Fruit fly (Drosophila melanogaster) whole organism, prepupa: Measurements from ENCODE around the gene CG34316.

Experiments
- Blimp-1 ChIP-seq: fragments of 200-800 bp; sonication (Bioruptor generic); optimal IDR thresholded peaks from 3 replicates; lab custom pipeline; 2017; ENCODE audit warnings: missing biosample characterization, missing genetic modification characterization, mild to moderate bottlenecking, moderate library complexity, missing genetic modification reagents
- CG10631 ChIP-seq: fragments of 200-800 bp; sonication (Bioruptor generic); optimal IDR thresholded peaks from 2 replicates; lab custom pipeline; 2016; ENCODE audit warnings: missing biosample characterization, missing genetic modification characterization
- CG11294 ChIP-seq: fragments of 200-800 bp; sonication (Bioruptor generic); IDR thresholded peaks from 2 replicates; pipeline ENCODE4 v1.3.6; 2022; ENCODE audit warnings: missing biosample characterization, missing genetic modification characterization
- CG11762 ChIP-seq: fragments of 200-800 bp; sonication (Bioruptor generic); optimal IDR thresholded peaks from 3 replicates; lab custom pipeline; 2016; ENCODE audit warnings: missing biosample characterization, missing genetic modification characterization; ENCODE audit not compliant: insufficient read depth
- CG11902 ChIP-seq: fragments of 200-800 bp; sonication (Bioruptor generic); optimal IDR thresholded peaks from 3 replicates; lab custom pipeline; 2016; ENCODE audit warnings: missing biosample characterization, missing genetic modification characterization
- CG15336 ChIP-seq: fragments of 200-800 bp; sonication (Bioruptor generic); IDR thresholded peaks from 2 replicates; pipeline ENCODE4 v1.3.6; 2022; ENCODE audit warnings: missing biosample characterization, missing genetic modification characterization
- CG1621 ChIP-seq: fragments of 200-800 bp; sonication (Bioruptor generic); optimal IDR thresholded peaks from 3 replicates; lab custom pipeline; 2018; ENCODE audit warnings: missing biosample characterization, mild to moderate bottlenecking, missing genetic modification characterization
- CG3032 ChIP-seq: fragments of 200-800 bp; optimal IDR thresholded peaks from 2 replicates; lab custom pipeline; 2019; ENCODE audit warnings: missing biosample characterization, mild to moderate bottlenecking, missing genetic modification characterization, moderate library complexity
- CG31627 ChIP-seq: fragments of 200-800 bp; sonication (Bioruptor generic); optimal IDR thresholded peaks from 3 replicates; lab custom pipeline; 2016; ENCODE audit warnings: missing biosample characterization, missing genetic modification characterization
- CG32006 ChIP-seq: fragments of 200-800 bp; sonication (Bioruptor generic); optimal IDR thresholded peaks from 3 replicates; lab custom pipeline; 2017; ENCODE audit warnings: missing biosample characterization, mild to moderate bottlenecking, missing genetic modification characterization
- CG4318 ChIP-seq: fragments of 200-800 bp; sonication (Bioruptor generic); optimal IDR thresholded peaks from 3 replicates; lab custom pipeline; 2017; ENCODE audit warnings: missing biosample characterization, mild to moderate bottlenecking, missing genetic modification characterization
- CG6163 ChIP-seq: fragments of 200-800 bp; sonication (Bioruptor generic); IDR thresholded peaks from 3 replicates; pipeline ENCODE4 v1.3.6; 2022; ENCODE audit warnings: missing biosample characterization, missing genetic modification characterization
- CG6276 ChIP-seq: fragments of 200-800 bp; sonication (Bioruptor generic); optimal IDR thresholded peaks from 2 replicates; lab custom pipeline; 2017; ENCODE audit warnings: missing biosample characterization, mild to moderate bottlenecking, missing genetic modification characterization
- CG6792 ChIP-seq: fragments of 200-800 bp; sonication (Bioruptor generic); optimal IDR thresholded peaks from 3 replicates; lab custom pipeline; 2016; ENCODE audit warnings: missing biosample characterization, missing genetic modification characterization
- CG6808 ChIP-seq: fragments of 200-800 bp; sonication (Bioruptor generic); optimal IDR thresholded peaks from 3 replicates; lab custom pipeline; 2017; ENCODE audit warnings: missing biosample characterization, missing genetic modification characterization, mild to moderate bottlenecking, moderate library complexity, missing genetic modification reagents
- CG6854 ChIP-seq: fragments of 200-800 bp; sonication (Bioruptor generic); optimal IDR thresholded peaks from 2 replicates; lab custom pipeline; 2017; ENCODE audit warnings: missing biosample characterization, mild to moderate bottlenecking, missing genetic modification characterization
- CG7368 ChIP-seq: fragments of 200-800 bp; sonication (Bioruptor generic); optimal IDR thresholded peaks from 3 replicates; lab custom pipeline; 2016; ENCODE audit warnings: missing biosample characterization, missing genetic modification characterization
- CG8119 ChIP-seq: fragments of 200-800 bp; sonication (Bioruptor generic); IDR thresholded peaks from 3 replicates; pipeline ENCODE4 v1.3.6; 2022; ENCODE audit warnings: missing biosample characterization, missing genetic modification characterization
- CG9139 ChIP-seq: fragments of 200-800 bp; sonication (Bioruptor generic); optimal IDR thresholded peaks from 3 replicates; lab custom pipeline; 2017; ENCODE audit warnings: missing biosample characterization, mild to moderate bottlenecking, missing genetic modification characterization
- Eip75B ChIP-seq: fragments of 200-800 bp; sonication (Bioruptor generic); optimal IDR thresholded peaks from 3 replicates; lab custom pipeline; 2016; ENCODE audit warnings: missing biosample characterization, missing genetic modification characterization
- Eip78C ChIP-seq: fragments of 200-800 bp; sonication (Bioruptor generic); peaks from one replicate; lab custom pipeline; 2016; ENCODE audit warnings: missing biosample characterization, missing genetic modification characterization
- Eip93F ChIP-seq: fragments of 200-800 bp; sonication (Bioruptor generic); optimal IDR thresholded peaks from 2 replicates; lab custom pipeline; 2016; ENCODE audit warnings: missing biosample characterization, mild to moderate bottlenecking, missing genetic modification characterization
- Ets21C ChIP-seq: fragments of 200-800 bp; sonication (Bioruptor generic); optimal IDR thresholded peaks from 3 replicates; lab custom pipeline; 2016; ENCODE audit warnings: missing biosample characterization, missing genetic modification characterization
- Ets96B ChIP-seq: fragments of 200-800 bp; optimal IDR thresholded peaks from 2 replicates; lab custom pipeline; 2019; ENCODE audit warnings: missing biosample characterization, mild to moderate bottlenecking, missing genetic modification characterization, moderate library complexity
- Hr39 ChIP-seq: fragments of 200-800 bp; sonication (Bioruptor generic); optimal IDR thresholded peaks from 2 replicates; lab custom pipeline; 2016; ENCODE audit warnings: missing biosample characterization, missing genetic modification characterization
- Hr4 ChIP-seq: fragments of 200-800 bp; sonication (Bioruptor generic); optimal IDR thresholded peaks from 3 replicates; lab custom pipeline; 2016; ENCODE audit warnings: missing biosample characterization, missing genetic modification characterization
- Lpt ChIP-seq: fragments of 200-800 bp; sonication (Bioruptor generic); optimal IDR thresholded peaks from 3 replicates; lab custom pipeline; 2016; ENCODE audit warnings: missing biosample characterization, missing genetic modification characterization
- OdsH ChIP-seq: fragments of 200-800 bp; sonication (Bioruptor generic); optimal IDR thresholded peaks from 3 replicates; lab custom pipeline; 2016; ENCODE audit warnings: missing biosample characterization, missing genetic modification characterization
- Smox ChIP-seq: fragments of 200-800 bp; sonication (Bioruptor generic); optimal IDR thresholded peaks from 3 replicates; lab custom pipeline; 2016; ENCODE audit warnings: missing biosample characterization, missing genetic modification characterization
- Sox102F ChIP-seq: fragments of 200-800 bp; sonication (Bioruptor generic); optimal IDR thresholded peaks from 2 replicates; lab custom pipeline; 2016; ENCODE audit warnings: missing biosample characterization, mild to moderate bottlenecking, missing genetic modification characterization
- Sox14 ChIP-seq: fragments of 200-800 bp; sonication (Bioruptor generic); optimal IDR thresholded peaks from 3 replicates; lab custom pipeline; 2016; ENCODE audit warnings: missing biosample characterization, missing genetic modification characterization
- achi ChIP-seq: fragments of 200-800 bp; sonication (Bioruptor generic); optimal IDR thresholded peaks from 3 replicates; lab custom pipeline; 2016; ENCODE audit warnings: missing biosample characterization, missing genetic modification characterization
- cyc ChIP-seq: fragments of 200-800 bp; sonication (Bioruptor generic); optimal IDR thresholded peaks from 3 replicates; lab custom pipeline; 2016; ENCODE audit warnings: missing biosample characterization, missing genetic modification characterization
- dac ChIP-seq: fragments of 200-800 bp; sonication (Bioruptor generic); optimal IDR thresholded peaks from 2 replicates; lab custom pipeline; 2017; ENCODE audit warnings: missing biosample characterization, mild to moderate bottlenecking, missing genetic modification characterization
- eg ChIP-seq: fragments of 200-800 bp; sonication (Bioruptor generic); IDR thresholded peaks from 3 replicates; pipeline ENCODE4 v1.3.6; 2022; ENCODE audit warnings: missing biosample characterization, missing genetic modification characterization
- esn ChIP-seq: fragments of 200-800 bp; sonication (Bioruptor generic); optimal IDR thresholded peaks from 2 replicates; lab custom pipeline; 2016; ENCODE audit warnings: missing biosample characterization, mild to moderate bottlenecking, missing genetic modification characterization, moderate library complexity
- fd59A ChIP-seq: fragments of 200-800 bp; sonication (Bioruptor generic); optimal IDR thresholded peaks from 2 replicates; lab custom pipeline; 2017; ENCODE audit warnings: missing biosample characterization, mild to moderate bottlenecking, missing genetic modification characterization, missing genetic modification reagents
- fd85E ChIP-seq: fragments of 200-800 bp; sonication (Bioruptor generic); optimal IDR thresholded peaks from 3 replicates; lab custom pipeline; 2016; ENCODE audit warnings: missing biosample characterization, missing genetic modification characterization
- fkh ChIP-seq: fragments of 200-800 bp; sonication (Bioruptor generic); optimal IDR thresholded peaks from 3 replicates; lab custom pipeline; 2017; ENCODE audit warnings: missing biosample characterization, mild to moderate bottlenecking, missing genetic modification characterization, moderate library complexity
- net ChIP-seq: fragments of 200-800 bp; sonication (Bioruptor generic); optimal IDR thresholded peaks from 3 replicates; lab custom pipeline; 2016; ENCODE audit warnings: missing biosample characterization, missing genetic modification characterization
- pdm3 ChIP-seq: fragments of 200-800 bp; sonication (Bioruptor generic); optimal IDR thresholded peaks from 3 replicates; lab custom pipeline; 2016; ENCODE audit warnings: missing biosample characterization, missing genetic modification characterization
- spab ChIP-seq: fragments of 200-800 bp; sonication (Bioruptor generic); optimal IDR thresholded peaks from 2 replicates; lab custom pipeline; 2017; ENCODE audit warnings: missing biosample characterization, mild to moderate bottlenecking, missing genetic modification characterization, missing genetic modification reagents
- svp ChIP-seq: fragments of 200-800 bp; sonication (Bioruptor generic); peaks from one replicate; lab custom pipeline; 2016; ENCODE audit warnings: missing biosample characterization, missing genetic modification characterization
- topi ChIP-seq: fragments of 200-800 bp; sonication (Bioruptor generic); optimal IDR thresholded peaks from 3 replicates; lab custom pipeline; 2016; ENCODE audit warnings: missing biosample characterization, missing genetic modification characterization
- vri ChIP-seq: fragments of 200-800 bp; sonication (Bioruptor generic); optimal IDR thresholded peaks from 3 replicates; lab custom pipeline; 2016; ENCODE audit warnings: missing biosample characterization, mild to moderate bottlenecking, missing genetic modification characterization

CG34316 gene

DNA sequence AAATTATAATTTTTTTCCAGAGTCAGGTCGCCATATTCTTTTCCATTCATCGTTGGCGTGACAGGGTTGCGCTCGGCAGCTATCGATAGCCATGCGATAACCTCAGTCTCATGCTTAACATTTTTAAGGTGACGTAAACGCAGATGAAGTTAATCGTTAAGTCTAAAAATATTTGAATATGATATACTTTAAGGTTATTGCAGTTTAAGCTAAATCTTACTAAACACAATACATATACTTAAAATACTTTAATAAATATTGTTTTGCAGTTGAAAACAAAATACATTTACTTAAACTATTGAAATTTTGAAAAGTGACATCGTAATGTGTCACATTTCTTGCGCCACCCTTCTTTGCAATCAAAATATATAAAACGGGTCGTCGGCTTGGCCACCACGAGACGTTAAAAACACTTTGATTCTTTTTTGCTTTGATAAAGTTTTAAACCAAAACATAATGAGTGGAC is 44.8 kb downstream of the CG34316 start, which contains the start of the genes Cp190 and CG4338 (continued):
- peak; percentile 96 for TF ChIP-seq CG6163 (GFP tag; lab: Robert Waterston, UW)
- TF ChIP-seq Smox (GFP tag; lab: Kevin White, UChicago): peak; percentile 97
- TF ChIP-seq CG3032 (tag; lab: Kevin White, UChicago): peak; percentile 99
- TF ChIP-seq Blimp-1 (GFP tag; lab: Kevin White, UChicago): peak; percentile 93
- TF ChIP-seq CG11294 (GFP tag; lab: Robert Waterston, UW): peak; percentile 95
- peak; percentile 97 for TF ChIP-seq cyc (GFP tag; lab: Kevin White, UChicago)
- peak; percentile 99 for TF ChIP-seq Eip78C
- no peak for TF ChIP-seq CG6276
- peak; percentile 96 for TF ChIP-seq Eip75B
- peak; percentile 98 for TF ChIP-seq achi (GFP tag; lab: Kevin White, UChicago)
- peak; percentile 93 for TF ChIP-seq Hr39 (GFP tag; lab: Kevin White, UChicago)
- no peak for TF ChIP-seq CG9139 (GFP tag; lab: Kevin White, UChicago)
- peak; percentile 98 for TF ChIP-seq CG15336 (GFP tag; lab: Robert Waterston, UW)
- no peak for TF ChIP-seq CG4318 (GFP tag; lab: Kevin White, UChicago)
- peak; percentile 96 for TF ChIP-seq net
- peak; percentile 97 for TF ChIP-seq pdm3 (GFP tag; lab: Kevin White, UChicago)
- peak; percentile 95 for TF ChIP-seq CG11902 (GFP tag; lab: Kevin White, UChicago)
- peak; percentile 98 for TF ChIP-seq OdsH (GFP tag; lab: Kevin White, UChicago)
- no peak for TF ChIP-seq fd85E (GFP tag; lab: Kevin White, UChicago)
- peak; percentile 96 for TF ChIP-seq fd59A (GFP tag; lab: Kevin White, UChicago)
- peak; percentile 89 for TF ChIP-seq dac (GFP tag; lab: Kevin White, UChicago)
- TF ChIP-seq CG32006 (GFP tag; lab: Kevin White, UChicago): peak; percentile 98
- TF ChIP-seq Hr4 (GFP tag; lab: Kevin White, UChicago): peak; percentile 98
- TF ChIP-seq Ets96B (tag; lab: Kevin White, UChicago): peak; percentile 98
- TF ChIP-seq CG31627: peak; percentile 97
- TF ChIP-seq CG10631 (GFP tag; lab: Kevin White, UChicago): no peak
- no peak for TF ChIP-seq Eip93F (GFP tag; lab: Kevin White, UChicago)
- TF ChIP-seq fkh (GFP tag; lab: Kevin White, UChicago): no peak
- peak; percentile 94 for TF ChIP-seq CG6854 (GFP tag; lab: Kevin White, UChicago)
- peak; percentile 95 for TF ChIP-seq Lpt (GFP tag; lab: Kevin White, UChicago)
- peak; percentile 98 for TF ChIP-seq CG8119
- peak; percentile 98 for TF ChIP-seq CG6808 (GFP tag; lab: Kevin White, UChicago)
- peak; percentile 97 for TF ChIP-seq eg (GFP tag; lab: Robert Waterston, UW)
- TF ChIP-seq Sox14 (GFP tag; lab: Kevin White, UChicago): peak; percentile 97
- peak; percentile 94 for TF ChIP-seq Ets21C (GFP tag; lab: Kevin White, UChicago)
- TF ChIP-seq CG1621: peak; percentile 93
- peak; percentile 97 for TF ChIP-seq topi (GFP tag; lab: Kevin White, UChicago)
- TF ChIP-seq vri (GFP tag; lab: Kevin White, UChicago): peak; percentile 93
- peak; percentile 99 for TF ChIP-seq svp
- TF ChIP-seq Sox102F (GFP tag; lab: Kevin White, UChicago): peak; percentile 79
- peak; percentile 94 for TF ChIP-seq spab (GFP tag; lab: Kevin White, UChicago)
- TF ChIP-seq esn (GFP tag; lab: Kevin White, UChicago): peak; percentile 98
- peak; percentile 96 for TF ChIP-seq CG7368 (GFP tag; lab: Kevin White, UChicago)
- peak; percentile 96 for TF ChIP-seq CG6792 (GFP tag; lab: Kevin White, UChicago)
- TF ChIP-seq CG11762 (GFP tag; lab: Kevin White, UChicago): peak; percentile 93
